Fruit fly (Drosophila melanogaster) whole organism, embryonic: ENCODE measurements around the gene CG10195.

Experiments used
- CG10209 ChIP-seq: fragments of 200-800 bp; sonication (Bioruptor generic); optimal IDR thresholded peaks from 3 replicates; lab custom pipeline; 2017; ENCODE audit warnings: missing biosample characterization, mild to moderate bottlenecking, missing genetic modification characterization, missing genetic modification reagents
- CG10267 ChIP-seq: fragments of 200-800 bp; sonication (Bioruptor generic); optimal IDR thresholded peaks from 2 replicates; lab custom pipeline; 2018; ENCODE audit warnings: missing biosample characterization, mild to moderate bottlenecking, missing genetic modification characterization, moderate library complexity
- CG10321 ChIP-seq: fragments of 200-800 bp; sonication (Bioruptor generic); IDR thresholded peaks from 2 replicates; pipeline ENCODE4 v1.3.6; 2022; ENCODE audit warnings: missing biosample characterization, missing genetic modification characterization
- CG10462 ChIP-seq: fragments of 200-800 bp; sonication (Bioruptor generic); optimal IDR thresholded peaks from 2 replicates; lab custom pipeline; 2016; ENCODE audit warnings: missing biosample characterization, missing genetic modification characterization
- CG15011 ChIP-seq: fragments of 200-800 bp; sonication (Bioruptor generic); optimal IDR thresholded peaks from 3 replicates; lab custom pipeline; 2018; ENCODE audit warnings: missing biosample characterization, mild to moderate bottlenecking, missing genetic modification characterization
- CG17385 ChIP-seq: fragments of 200-800 bp; sonication (Bioruptor generic); optimal IDR thresholded peaks from 3 replicates; lab custom pipeline; 2018; ENCODE audit warnings: missing biosample characterization, mild to moderate bottlenecking, missing genetic modification characterization
- CG18599 ChIP-seq: fragments of 200-800 bp; sonication (Bioruptor generic); optimal IDR thresholded peaks from 3 replicates; lab custom pipeline; 2017; ENCODE audit warnings: missing biosample characterization, missing genetic modification characterization, mild to moderate bottlenecking, moderate library complexity, missing genetic modification reagents
- CG31224 ChIP-seq: fragments of 200-800 bp; sonication (Bioruptor generic); IDR thresholded peaks from 2 replicates; pipeline ENCODE4 v1.3.6; 2022; ENCODE audit warnings: missing biosample characterization, missing genetic modification characterization
- CG31388 ChIP-seq: fragments of 200-800 bp; sonication (Bioruptor generic); optimal IDR thresholded peaks from 2 replicates; lab custom pipeline; 2016; ENCODE audit warnings: missing biosample characterization, missing genetic modification characterization
- CG3995 ChIP-seq: fragments of 200-800 bp; sonication (Bioruptor generic); optimal IDR thresholded peaks from 3 replicates; lab custom pipeline; 2016; ENCODE audit warnings: missing biosample characterization, missing genetic modification characterization
- CG4282 ChIP-seq: fragments of 200-800 bp; sonication (Bioruptor generic); optimal IDR thresholded peaks from 2 replicates; lab custom pipeline; 2016; ENCODE audit warnings: missing biosample characterization, missing genetic modification characterization
- CG4820 ChIP-seq: fragments of 200-800 bp; sonication (Bioruptor generic); optimal IDR thresholded peaks from 3 replicates; lab custom pipeline; 2016; ENCODE audit warnings: missing biosample characterization, missing genetic modification characterization
- CG6765 ChIP-seq: fragments of 200-800 bp; sonication (Bioruptor generic); optimal IDR thresholded peaks from 3 replicates; lab custom pipeline; 2017; ENCODE audit warnings: missing biosample characterization, mild to moderate bottlenecking, missing genetic modification characterization
- CG7745 ChIP-seq: fragments of 200-800 bp; sonication (Bioruptor generic); optimal IDR thresholded peaks from 2 replicates; lab custom pipeline; 2018; ENCODE audit warnings: missing biosample characterization, mild to moderate bottlenecking, missing genetic modification characterization, moderate library complexity
- CG7839 ChIP-seq: fragments of 200-800 bp; sonication (Bioruptor generic); optimal IDR thresholded peaks from 3 replicates; lab custom pipeline; 2018; ENCODE audit warnings: missing biosample characterization, mild to moderate bottlenecking, missing genetic modification characterization, moderate library complexity
- CG8281 ChIP-seq: fragments of 200-800 bp; sonication (Bioruptor generic); optimal IDR thresholded peaks from 2 replicates; lab custom pipeline; 2018; ENCODE audit warnings: missing biosample characterization, mild to moderate bottlenecking, missing genetic modification characterization, moderate library complexity
- CrebB ChIP-seq: fragments of 200-800 bp; sonication (Bioruptor generic); optimal IDR thresholded peaks from 3 replicates; lab custom pipeline; 2018; ENCODE audit warnings: missing biosample characterization, mild to moderate bottlenecking, missing genetic modification characterization
- Fer3 ChIP-seq: fragments of 200-800 bp; sonication (Bioruptor generic); optimal IDR thresholded peaks from 2 replicates; lab custom pipeline; 2018; ENCODE audit warnings: missing biosample characterization, mild to moderate bottlenecking, missing genetic modification characterization, moderate library complexity
- Gug ChIP-seq: fragments of 200-800 bp; sonication (Bioruptor generic); IDR thresholded peaks from 4 replicates; pipeline ENCODE4 v1.3.6; 2022; ENCODE audit warnings: missing biosample characterization, missing genetic modification characterization
- HLH3B ChIP-seq: fragments of 200-800 bp; sonication (Bioruptor generic); IDR thresholded peaks from 2 replicates; pipeline ENCODE4 v1.3.6; 2022; ENCODE audit warnings: missing biosample characterization, missing genetic modification characterization
- HLHmδ ChIP-seq: fragments of 200-800 bp; sonication (Bioruptor generic); optimal IDR thresholded peaks from 2 replicates; lab custom pipeline; 2018; ENCODE audit warnings: missing biosample characterization, mild to moderate bottlenecking, missing genetic modification characterization, moderate library complexity
- Hey ChIP-seq: fragments of 200-800 bp; sonication (Bioruptor generic); optimal IDR thresholded peaks from 3 replicates; lab custom pipeline; 2018; ENCODE audit warnings: missing biosample characterization, mild to moderate bottlenecking, missing genetic modification characterization
- MESR4 ChIP-seq: fragments of 200-800 bp; sonication (Bioruptor generic); optimal IDR thresholded peaks from 2 replicates; lab custom pipeline; 2018; ENCODE audit warnings: missing biosample characterization, mild to moderate bottlenecking, missing genetic modification characterization, moderate library complexity
- Poxn ChIP-seq: fragments of 200-800 bp; sonication (Bioruptor generic); IDR thresholded peaks from 2 replicates; pipeline ENCODE4 v1.3.6; 2022; ENCODE audit warnings: missing biosample characterization, missing genetic modification characterization
- Ptx1 ChIP-seq: fragments of 200-800 bp; sonication (Bioruptor generic); IDR thresholded peaks from 2 replicates; pipeline ENCODE4 v1.3.6; 2022; ENCODE audit warnings: missing biosample characterization, missing genetic modification characterization
- YL-1 ChIP-seq: fragments of 200-800 bp; sonication (Bioruptor generic); optimal IDR thresholded peaks from 3 replicates; lab custom pipeline; 2017; ENCODE audit warnings: missing biosample characterization, mild to moderate bottlenecking, missing genetic modification characterization
- bsh ChIP-seq, 2 experiments: fragments of 200-800 bp; sonication (Bioruptor generic); optimal IDR thresholded peaks; 2 replicates each; lab custom pipeline; 2017 to 2018; ENCODE audit warnings: mild to moderate bottlenecking in 2 of 2, missing biosample characterization in 2 of 2, missing genetic modification characterization in 2 of 2, moderate library complexity in 1 of 2
- cas ChIP-seq: fragments of 200-800 bp; sonication (Bioruptor generic); IDR thresholded peaks from 2 replicates; pipeline ENCODE4 v1.3.6; 2022; ENCODE audit warnings: missing biosample characterization, missing genetic modification characterization
- cato ChIP-seq: fragments of 200-800 bp; sonication (Bioruptor generic); optimal IDR thresholded peaks from 2 replicates; lab custom pipeline; 2016; ENCODE audit warnings: missing biosample characterization, missing genetic modification characterization, borderline replicate concordance
- chif ChIP-seq, 2 experiments: fragments of 200-800 bp; sonication (Bioruptor generic); optimal IDR thresholded peaks; 3 replicates each; lab custom pipeline; 2016; ENCODE audit warnings: missing biosample characterization in 2 of 2, missing genetic modification characterization in 2 of 2
- crc ChIP-seq: fragments of 200-800 bp; sonication (Bioruptor generic); optimal IDR thresholded peaks from 2 replicates; lab custom pipeline; 2016; ENCODE audit warnings: missing biosample characterization, missing genetic modification characterization
- disco-r ChIP-seq: fragments of 200-800 bp; sonication (Bioruptor generic); optimal IDR thresholded peaks from 2 replicates; lab custom pipeline; 2016; ENCODE audit warnings: missing biosample characterization, missing genetic modification characterization
- emc ChIP-seq: fragments of 200-800 bp; sonication (Bioruptor generic); optimal IDR thresholded peaks from 2 replicates; lab custom pipeline; 2016; ENCODE audit warnings: missing biosample characterization, missing genetic modification characterization
- en ChIP-seq: fragments of 200-800 bp; sonication (Bioruptor generic); optimal IDR thresholded peaks from 2 replicates; lab custom pipeline; 2016; ENCODE audit warnings: missing biosample characterization, missing genetic modification characterization
- eyg ChIP-seq: fragments of 200-800 bp; sonication (Bioruptor generic); optimal IDR thresholded peaks from 3 replicates; lab custom pipeline; 2016; ENCODE audit warnings: missing biosample characterization, missing genetic modification characterization
- gcm2 ChIP-seq: fragments of 200-800 bp; sonication (Bioruptor generic); optimal IDR thresholded peaks from 2 replicates; lab custom pipeline; 2016; ENCODE audit warnings: missing biosample characterization, missing genetic modification characterization
- grau ChIP-seq: fragments of 200-800 bp; optimal IDR thresholded peaks from 3 replicates; lab custom pipeline; 2019; ENCODE audit warnings: missing biosample characterization, mild to moderate bottlenecking, missing genetic modification characterization, moderate library complexity
- gro ChIP-seq: fragments of 200-800 bp; sonication (Bioruptor generic); optimal IDR thresholded peaks from 2 replicates; lab custom pipeline; 2016; ENCODE audit warnings: missing biosample characterization, missing genetic modification characterization
- ken ChIP-seq: fragments of 200-800 bp; sonication (Bioruptor generic); IDR thresholded peaks from 3 replicates; pipeline ENCODE4 v1.3.6; 2022; ENCODE audit warnings: missing biosample characterization, missing genetic modification characterization
- kni ChIP-seq: fragments of 200-800 bp; sonication (Bioruptor generic); optimal IDR thresholded peaks from 3 replicates; lab custom pipeline; 2017; ENCODE audit warnings: mild to moderate bottlenecking, missing biosample characterization, missing genetic modification reagents, missing genetic modification characterization
- nau ChIP-seq: fragments of 200-800 bp; sonication (Bioruptor generic); optimal IDR thresholded peaks from 3 replicates; lab custom pipeline; 2017; ENCODE audit warnings: missing biosample characterization, mild to moderate bottlenecking, missing genetic modification characterization, missing genetic modification reagents
- nerfin-2 ChIP-seq: fragments of 200-800 bp; sonication (Bioruptor generic); IDR thresholded peaks from 2 replicates; pipeline ENCODE4 v1.3.6; 2022; ENCODE audit warnings: missing biosample characterization, missing genetic modification characterization; ENCODE audit not compliant: partially characterized antibody
- oc ChIP-seq: fragments of 200-800 bp; sonication (Bioruptor generic); optimal IDR thresholded peaks from 2 replicates; lab custom pipeline; 2018; ENCODE audit warnings: missing biosample characterization, mild to moderate bottlenecking, missing genetic modification characterization, moderate library complexity
- onecut ChIP-seq: fragments of 200-800 bp; sonication (Bioruptor generic); IDR thresholded peaks from 2 replicates; pipeline ENCODE4 v1.3.6; 2022; ENCODE audit warnings: missing biosample characterization, missing genetic modification characterization
- repo ChIP-seq: fragments of 200-800 bp; sonication (Bioruptor generic); optimal IDR thresholded peaks from 2 replicates; lab custom pipeline; 2016; ENCODE audit warnings: missing biosample characterization, missing genetic modification characterization
- trem ChIP-seq: fragments of 200-800 bp; optimal IDR thresholded peaks from 3 replicates; lab custom pipeline; 2019; ENCODE audit warnings: missing biosample characterization, mild to moderate bottlenecking, missing genetic modification characterization, moderate library complexity
- ttk ChIP-seq: fragments of 200-800 bp; sonication (Bioruptor generic); IDR thresholded peaks from 2 replicates; pipeline ENCODE4 v2.1.2; 2022; ENCODE audit warnings: missing biosample characterization, missing genetic modification characterization
- unpg ChIP-seq: fragments of 200-800 bp; sonication (Bioruptor generic); optimal IDR thresholded peaks from 3 replicates; lab custom pipeline; 2018; ENCODE audit warnings: missing biosample characterization, mild to moderate bottlenecking, missing genetic modification characterization, moderate library complexity
- usp ChIP-seq: fragments of >200 bp; optimal IDR thresholded peaks from 2 replicates; lab custom pipeline; 2017; ENCODE audit warnings: missing biosample characterization, missing genetic modification characterization
- vfl ChIP-seq: fragments of 200-800 bp; sonication (Bioruptor generic); optimal IDR thresholded peaks from 2 replicates; lab custom pipeline; 2016; ENCODE audit warnings: missing biosample characterization, missing genetic modification characterization

CG10195 gene

DNA sequence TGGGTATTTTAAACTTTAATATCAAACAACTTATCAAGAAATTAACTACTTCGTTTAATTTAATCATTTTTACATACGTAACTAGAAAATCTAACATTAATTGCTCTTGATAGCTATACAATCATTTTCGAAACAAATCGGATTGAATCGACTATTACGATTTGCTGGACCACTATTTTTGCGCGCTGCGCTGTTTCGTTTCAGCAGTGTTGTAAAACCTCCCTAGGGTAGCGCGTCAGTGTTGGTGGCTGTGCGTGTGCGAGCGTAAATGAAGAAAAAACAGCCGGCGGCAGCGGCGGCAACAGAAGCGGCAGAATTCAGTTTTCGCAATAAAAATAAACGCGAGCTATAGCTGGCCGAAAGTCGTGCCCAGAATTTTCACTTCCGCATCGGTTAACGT is 48.7 kb upstream of the CG10195 start, which contains the start of gene CG33116 (continued):
- peak; percentile 72 for TF ChIP-seq Gug (GFP tag; lab: Robert Waterston, UW)
- peak; percentile 75 for TF ChIP-seq en (GFP tag; lab: Kevin White, UChicago)
- peak; percentile 50 for TF ChIP-seq oc
- peak; percentile 28 for TF ChIP-seq emc (GFP tag; lab: Kevin White, UChicago)
- TF ChIP-seq Fer3 (tag; lab: Kevin White, UChicago) = peak; percentile 78
- TF ChIP-seq disco-r = peak; percentile 66
- peak; percentile 47 for TF ChIP-seq eyg (GFP tag; lab: Kevin White, UChicago)
- peak; percentile 75 for TF ChIP-seq ttk
- peak; percentile 79 for TF ChIP-seq CG7839 (tag; lab: Kevin White, UChicago)
- TF ChIP-seq CG3995 (GFP tag; lab: Kevin White, UChicago) = peak; percentile 51
- no peak for TF ChIP-seq CG10321 (GFP tag; lab: Robert Waterston, UW)
- 0 out of 2 replicates have a peak, but pooled peaks have one; percentile 26 for TF ChIP-seq CG31224 (GFP tag; lab: Robert Waterston, UW)
- TF ChIP-seq YL-1 = peak; percentile 68
- peak; percentile 97 for TF ChIP-seq CG10267 (tag; lab: Kevin White, UChicago)
- TF ChIP-seq CrebB (tag; lab: Kevin White, UChicago) = peak; percentile 68
- no peak for TF ChIP-seq Poxn (GFP tag; lab: Robert Waterston, UW)
- peak; percentile 45 for TF ChIP-seq CG8281 (tag; lab: Kevin White, UChicago)
- peak; percentile 76 for TF ChIP-seq CG10209 (GFP tag; lab: Kevin White, UChicago)
- TF ChIP-seq Hey (tag; lab: Kevin White, UChicago) = peak; percentile 60
- TF ChIP-seq CG7745 (tag; lab: Kevin White, UChicago) = peak; percentile 14
- TF ChIP-seq HLHmδ = peak; percentile 23
- TF ChIP-seq HLH3B (GFP tag; lab: Robert Waterston, UW) = peak; percentile 76
- peak; percentile 66 to 80 for TF ChIP-seq bsh (GFP tag; optimal IDR thresholded peaks at IDR 0.05; lab: Kevin White, UChicago)
- TF ChIP-seq CG17385 (GFP tag; lab: Kevin White, UChicago) = peak; percentile 78
- TF ChIP-seq CG10462 = peak; percentile 56
- no peak for TF ChIP-seq nau (GFP tag; lab: Kevin White, UChicago)
- 0 out of 2 replicates have a peak, but pooled peaks have one; percentile 15 for TF ChIP-seq nerfin-2 (GFP tag; lab: Robert Waterston, UW)
- TF ChIP-seq usp = no peak
- TF ChIP-seq CG4820 (GFP tag; lab: Kevin White, UChicago) = peak; percentile 75
- TF ChIP-seq crc (GFP tag; lab: Kevin White, UChicago) = peak; percentile 68
- peak; percentile 81 for TF ChIP-seq grau
- peak; percentile 83 for TF ChIP-seq trem
- peak; percentile 81 for TF ChIP-seq onecut
- TF ChIP-seq MESR4 = peak; percentile 57
- TF ChIP-seq CG18599 (GFP tag; lab: Kevin White, UChicago) = peak; percentile 83
- peak; percentile 86 for TF ChIP-seq gro (GFP tag; lab: Kevin White, UChicago)
- peak; percentile 84 for TF ChIP-seq ken (GFP tag; lab: Robert Waterston, UW)
- peak; percentile 82 for TF ChIP-seq Ptx1 (GFP tag; lab: Robert Waterston, UW)
- TF ChIP-seq CG31388 (GFP tag; lab: Kevin White, UChicago) = no peak
- TF ChIP-seq kni (GFP tag; lab: Kevin White, UChicago) = peak; percentile 12
- TF ChIP-seq CG4282 = peak; percentile 47
- peak; percentile 54 for TF ChIP-seq gcm2
- peak; percentile 80 to 81 for TF ChIP-seq chif (GFP tag; optimal IDR thresholded peaks at IDR 0.05; lab: Kevin White, UChicago)
- TF ChIP-seq unpg (GFP tag; lab: Kevin White, UChicago) = peak; percentile 80
- peak; percentile 71 for TF ChIP-seq CG6765
- peak; percentile 87 for TF ChIP-seq vfl (GFP tag; lab: Kevin White, UChicago)
- peak; percentile 32; the same call in 1 of the 2 replicates for TF ChIP-seq cas (GFP tag; lab: Robert Waterston, UW)
- peak; percentile 82 for TF ChIP-seq repo (GFP tag; lab: Kevin White, UChicago)
- TF ChIP-seq cato = peak; percentile 51
- peak; percentile 48 for TF ChIP-seq CG15011 (GFP tag; lab: Kevin White, UChicago)
